Fruit fly (Drosophila melanogaster) whole organism, wandering third instar larva: ENCODE measurements around the gene aqz.
A peak's percentile ranks its signal among the peaks of the same experiment; 100 is the strongest.

Experiments
- Abd-B ChIP-seq: fragments of >200 bp; optimal IDR thresholded peaks from 2 replicates; lab custom pipeline; 2017; ENCODE audit warnings: missing biosample characterization, missing genetic modification characterization
- CG32264 ChIP-seq: fragments of 200-800 bp; sonication (Bioruptor generic); optimal IDR thresholded peaks from 2 replicates; lab custom pipeline; 2016; ENCODE audit warnings: missing biosample characterization, missing genetic modification characterization
- CG9705 ChIP-seq: fragments of 200-800 bp; sonication (Bioruptor generic); optimal IDR thresholded peaks from 2 replicates; lab custom pipeline; 2018; ENCODE audit warnings: missing biosample characterization, mild to moderate bottlenecking, missing genetic modification characterization
- CrebA ChIP-seq: fragments of 200-800 bp; sonication (Bioruptor generic); optimal IDR thresholded peaks from 2 replicates; lab custom pipeline; 2016; ENCODE audit warnings: missing biosample characterization, mild to moderate bottlenecking, missing genetic modification characterization, borderline replicate concordance
- Dfd ChIP-seq: fragments of >200 bp; optimal IDR thresholded peaks from 2 replicates; lab custom pipeline; 2017; ENCODE audit warnings: missing biosample characterization, missing genetic modification characterization
- Dif ChIP-seq: fragments of 200-275, 200-300 bp; sonication (Bioruptor generic); optimal IDR thresholded peaks from 2 replicates; lab custom pipeline; 2018; ENCODE audit warnings: missing biosample characterization, missing genetic modification characterization; ENCODE audit not compliant: partially characterized antibody
- GATAd ChIP-seq: sonication (Bioruptor generic); optimal IDR thresholded peaks from 2 replicates; lab custom pipeline; 2016; ENCODE audit warnings: missing biosample characterization, missing genetic modification characterization
- HLH106 ChIP-seq: fragments of 200-800 bp; optimal IDR thresholded peaks from 3 replicates; lab custom pipeline; 2019; ENCODE audit warnings: missing biosample characterization, mild to moderate bottlenecking, missing genetic modification characterization, moderate library complexity
- Hnf4 ChIP-seq: fragments of 200-800 bp; sonication (Bioruptor generic); optimal IDR thresholded peaks from 2 replicates; lab custom pipeline; 2016; ENCODE audit warnings: missing biosample characterization, mild to moderate bottlenecking, missing genetic modification characterization
- Hr78 ChIP-seq: fragments of >200 bp; optimal IDR thresholded peaks from 2 replicates; lab custom pipeline; 2017; ENCODE audit warnings: missing biosample characterization, missing genetic modification characterization
- Hr83 ChIP-seq: fragments of 200-300 bp; sonication (Bioruptor generic); optimal IDR thresholded peaks from 2 replicates; lab custom pipeline; 2016; ENCODE audit warnings: missing biosample characterization, mild to moderate bottlenecking, missing genetic modification characterization, moderate library complexity; ENCODE audit not compliant: poor library complexity, severe bottlenecking
- Jra ChIP-seq: sonication (Bioruptor generic); optimal IDR thresholded peaks from 2 replicates; lab custom pipeline; 2016; ENCODE audit warnings: missing biosample characterization, missing genetic modification characterization
- Mio ChIP-seq: sonication (Bioruptor generic); optimal IDR thresholded peaks from 2 replicates; lab custom pipeline; 2016; ENCODE audit warnings: missing biosample characterization, missing genetic modification characterization
- Myc ChIP-seq: fragments of >200 bp; optimal IDR thresholded peaks from 2 replicates; lab custom pipeline; 2017
- N ChIP-seq: fragments of >200 bp; optimal IDR thresholded peaks from 2 replicates; lab custom pipeline; 2018; ENCODE audit warnings: missing biosample characterization, missing external identifiers, missing genetic modification characterization
- OdsH ChIP-seq: fragments of 200-800 bp; sonication (Bioruptor generic); optimal IDR thresholded peaks from 2 replicates; lab custom pipeline; 2016; ENCODE audit warnings: missing biosample characterization, mild to moderate bottlenecking, missing genetic modification characterization
- Rel ChIP-seq, 2 experiments: fragments of 200-800 bp; sonication (Bioruptor generic) in 1 of 2; optimal IDR thresholded peaks; 2 replicates in 1 of 2; 3 replicates in 1 of 2; lab custom pipeline; 2016 to 2019; ENCODE audit warnings: mild to moderate bottlenecking in 2 of 2, missing biosample characterization in 2 of 2, missing genetic modification characterization in 2 of 2, moderate library complexity in 1 of 2
- Sp1 ChIP-seq: fragments of 200-800 bp; sonication (Bioruptor generic); optimal IDR thresholded peaks from 3 replicates; lab custom pipeline; 2019; ENCODE audit warnings: missing biosample characterization, mild to moderate bottlenecking, missing genetic modification characterization, moderate library complexity
- Vsx2 ChIP-seq: fragments of 200-300, 225-300 bp; sonication (Bioruptor generic); optimal IDR thresholded peaks from 2 replicates; lab custom pipeline; 2018; ENCODE audit warnings: missing biosample characterization, missing genetic modification characterization; ENCODE audit not compliant: partially characterized antibody
- br ChIP-seq: fragments of 200-800 bp; sonication (Bioruptor generic); optimal IDR thresholded peaks from 2 replicates; lab custom pipeline; 2016; ENCODE audit warnings: missing biosample characterization, missing genetic modification characterization
- brk ChIP-seq: fragments of 200-800 bp; sonication (Bioruptor generic); optimal IDR thresholded peaks from 2 replicates; lab custom pipeline; 2016; ENCODE audit warnings: missing biosample characterization, mild to moderate bottlenecking, missing genetic modification characterization
- dl ChIP-seq, 2 experiments: fragments of 175-275, 200-275 bp in 1 of 2; fragments of 200-275 bp in 1 of 2; sonication (Bioruptor generic); optimal IDR thresholded peaks; lab custom pipeline; 2018; ENCODE audit warnings: mild to moderate bottlenecking in 2 of 2, missing biosample characterization in 2 of 2, missing genetic modification characterization in 2 of 2, moderate library complexity in 2 of 2; ENCODE audit not compliant: partially characterized antibody in 2 of 2, insufficient read depth in 1 of 2
- dmrt93B ChIP-seq: fragments of 200-800 bp; sonication (Bioruptor generic); optimal IDR thresholded peaks from 2 replicates; lab custom pipeline; 2018; ENCODE audit warnings: missing biosample characterization, mild to moderate bottlenecking, missing genetic modification characterization
- dsf ChIP-seq: sonication (Bioruptor generic); optimal IDR thresholded peaks from 2 replicates; lab custom pipeline; 2016; ENCODE audit warnings: missing biosample characterization, missing genetic modification characterization, borderline replicate concordance
- ey ChIP-seq: fragments of 200-800 bp; sonication (Bioruptor generic); optimal IDR thresholded peaks from 2 replicates; lab custom pipeline; 2016; ENCODE audit warnings: missing biosample characterization, missing genetic modification characterization
- foxo ChIP-seq, 2 experiments: fragments of 200-800 bp; sonication (Bioruptor generic); optimal IDR thresholded peaks; 2 replicates in 1 of 2; 3 replicates in 1 of 2; lab custom pipeline; 2016 to 2017; ENCODE audit warnings: missing biosample characterization in 2 of 2, missing genetic modification characterization in 2 of 2
- fru ChIP-seq: fragments of 200-800 bp; sonication (Bioruptor generic); optimal IDR thresholded peaks from 3 replicates; lab custom pipeline; 2016; ENCODE audit warnings: missing biosample characterization, mild to moderate bottlenecking, missing genetic modification characterization
- h ChIP-seq: fragments of 200-800 bp; sonication (Bioruptor generic); optimal IDR thresholded peaks from 3 replicates; lab custom pipeline; 2016; ENCODE audit warnings: missing biosample characterization, mild to moderate bottlenecking, missing genetic modification characterization
- jim ChIP-seq: fragments of 175-275, 200-325 bp; sonication (Bioruptor generic); optimal IDR thresholded peaks from 2 replicates; lab custom pipeline; 2016; ENCODE audit warnings: missing biosample characterization, mild to moderate bottlenecking, missing genetic modification characterization
- lola ChIP-seq: fragments of >200 bp; optimal IDR thresholded peaks from 2 replicates; lab custom pipeline; 2017; ENCODE audit warnings: missing biosample characterization, missing genetic modification characterization
- pan ChIP-seq: fragments of >200 bp; optimal IDR thresholded peaks from 2 replicates; lab custom pipeline; 2017
- psq ChIP-seq: fragments of 200-800 bp; sonication (Bioruptor generic); optimal IDR thresholded peaks from 3 replicates; lab custom pipeline; 2017; ENCODE audit warnings: missing biosample characterization, mild to moderate bottlenecking, missing genetic modification characterization, moderate library complexity
- rgr ChIP-seq: fragments of 200-800 bp; sonication (Bioruptor generic); optimal IDR thresholded peaks from 3 replicates; lab custom pipeline; 2016; ENCODE audit warnings: missing biosample characterization, mild to moderate bottlenecking, missing genetic modification characterization
- sage ChIP-seq: fragments of 200-800 bp; sonication (Bioruptor generic); optimal IDR thresholded peaks from 2 replicates; lab custom pipeline; 2016; ENCODE audit warnings: missing biosample characterization, mild to moderate bottlenecking, missing genetic modification characterization
- sv ChIP-seq: fragments of 200-800 bp; sonication (Bioruptor generic); optimal IDR thresholded peaks from 3 replicates; lab custom pipeline; 2016; ENCODE audit warnings: missing biosample characterization, missing genetic modification characterization
- tai ChIP-seq: sonication (Bioruptor generic); optimal IDR thresholded peaks from 2 replicates; lab custom pipeline; 2016; ENCODE audit warnings: missing biosample characterization, missing genetic modification characterization
- usp ChIP-seq: fragments of >200 bp; optimal IDR thresholded peaks from 2 replicates; lab custom pipeline; 2017; ENCODE audit warnings: missing biosample characterization, missing genetic modification characterization
- woc ChIP-seq: sonication (Bioruptor generic); optimal IDR thresholded peaks from 2 replicates; lab custom pipeline; 2016; ENCODE audit warnings: missing biosample characterization, mild to moderate bottlenecking, missing genetic modification characterization

The aqz gene

dm6 chr3R:8822919-8823318 lies 2.4 kb upstream of the aqz start:
- no peak for TF ChIP-seq fru (GFP tag; lab: Kevin White, UChicago)
- TF ChIP-seq lola (GFP tag; lab: Kevin White, UChicago) = no peak
- TF ChIP-seq rgr (GFP tag; lab: Kevin White, UChicago) = no peak
- no peak for TF ChIP-seq br (GFP tag; lab: Kevin White, UChicago)
- TF ChIP-seq Hnf4 (GFP tag; lab: Kevin White, UChicago) = no peak
- TF ChIP-seq Mio (GFP tag; lab: Kevin White, UChicago) = no peak
- no peak for TF ChIP-seq Sp1
- no peak for TF ChIP-seq OdsH (GFP tag; lab: Kevin White, UChicago)
- no peak for TF ChIP-seq foxo (GFP tag; optimal IDR thresholded peaks at IDR 0.05; lab: Kevin White, UChicago)
- no peak for TF ChIP-seq h
- TF ChIP-seq tai (GFP tag; lab: Kevin White, UChicago) = no peak
- no peak for TF ChIP-seq usp
- no peak for TF ChIP-seq CG9705
- TF ChIP-seq HLH106 (tag; lab: Kevin White, UChicago) = no peak
- no peak for TF ChIP-seq Vsx2 (GFP tag; lab: Kevin White, UChicago)
- TF ChIP-seq dl (GFP tag; optimal IDR thresholded peaks at IDR 0.05; lab: Kevin White, UChicago; ENCODE audit: insufficient read depth in 1 of 2, partially characterized antibody in 2 of 2) = no peak
- TF ChIP-seq, all 38 proteins: peak for 0

dm6 chr3R:8821623-8822022 lies 1.1 kb upstream of the aqz start, which contains the start of gene CG8369:
Gene CG8369, plus strand, starts transcription at chr3R:8822008.
- TF ChIP-seq Dfd (GFP tag; lab: Kevin White, UChicago) (no peak), CG32264 (GFP tag; lab: Kevin White, UChicago) (no peak), Hr83 (GFP tag; lab: Kevin White, UChicago) (no peak), psq (GFP tag; lab: Kevin White, UChicago) (no peak), Jra (GFP tag; lab: Kevin White, UChicago) (no peak), h (no peak), pan (lab: Kevin White, UChicago) (no peak), Rel (GFP tag; optimal IDR thresholded peaks at IDR 0.05; lab: Kevin White, UChicago) (no peak), Rel (tag; optimal IDR thresholded peaks at IDR 0.05; lab: Kevin White, UChicago) (peak; percentile 94)

dm6 chr3R:8819551-8820057 lies 878 bp downstream of the aqz start:
- TF ChIP-seq Jra (GFP tag; lab: Kevin White, UChicago) (peak; percentile 55), CrebA (GFP tag; lab: Kevin White, UChicago) (no peak), ey (GFP tag; lab: Kevin White, UChicago) (no peak), dmrt93B (GFP tag; lab: Kevin White, UChicago) (no peak), foxo (GFP tag; optimal IDR thresholded peaks at IDR 0.05; lab: Kevin White, UChicago) (peak; percentile 20 to 30), rgr (GFP tag; lab: Kevin White, UChicago) (peak; percentile 59), lola (GFP tag; lab: Kevin White, UChicago) (no peak), Dfd (GFP tag; lab: Kevin White, UChicago) (no peak), tai (GFP tag; lab: Kevin White, UChicago) (no peak), Dif (no peak), Abd-B (no peak), sv (GFP tag; lab: Kevin White, UChicago) (peak; percentile 27), GATAd (GFP tag; lab: Kevin White, UChicago) (no peak), sage (GFP tag; lab: Kevin White, UChicago) (no peak), HLH106 (tag; lab: Kevin White, UChicago) (no peak), Myc (no peak), CG32264 (GFP tag; lab: Kevin White, UChicago) (no peak), psq (GFP tag; lab: Kevin White, UChicago) (no peak), Sp1 (peak; percentile 5), Vsx2 (GFP tag; lab: Kevin White, UChicago) (no peak), N (no peak), fru (GFP tag; lab: Kevin White, UChicago) (peak; percentile 43), dl (GFP tag; optimal IDR thresholded peaks at IDR 0.05; lab: Kevin White, UChicago; ENCODE audit: insufficient read depth in 1 of 2, partially characterized antibody in 2 of 2) (no peak), woc (no peak), CG9705 (no peak), usp (no peak), brk (peak; percentile 61), Hnf4 (GFP tag; lab: Kevin White, UChicago) (peak; percentile 57), Hr83 (GFP tag; lab: Kevin White, UChicago) (peak; percentile 83), Hr78 (GFP tag; lab: Kevin White, UChicago) (no peak), jim (GFP tag; lab: Kevin White, UChicago) (no peak), dsf (GFP tag; lab: Kevin White, UChicago) (no peak), OdsH (GFP tag; lab: Kevin White, UChicago) (peak; percentile 33), Rel (GFP tag; optimal IDR thresholded peaks at IDR 0.05; lab: Kevin White, UChicago) (no peak), Rel (tag; optimal IDR thresholded peaks at IDR 0.05; lab: Kevin White, UChicago) (no peak), Mio (GFP tag; lab: Kevin White, UChicago) (no peak), pan (lab: Kevin White, UChicago) (no peak), br (GFP tag; lab: Kevin White, UChicago) (peak; percentile 35), h (peak; percentile 64)
